ENCODE assay signal across 3 fruit fly cellular contexts in the genomic region with DNA sequence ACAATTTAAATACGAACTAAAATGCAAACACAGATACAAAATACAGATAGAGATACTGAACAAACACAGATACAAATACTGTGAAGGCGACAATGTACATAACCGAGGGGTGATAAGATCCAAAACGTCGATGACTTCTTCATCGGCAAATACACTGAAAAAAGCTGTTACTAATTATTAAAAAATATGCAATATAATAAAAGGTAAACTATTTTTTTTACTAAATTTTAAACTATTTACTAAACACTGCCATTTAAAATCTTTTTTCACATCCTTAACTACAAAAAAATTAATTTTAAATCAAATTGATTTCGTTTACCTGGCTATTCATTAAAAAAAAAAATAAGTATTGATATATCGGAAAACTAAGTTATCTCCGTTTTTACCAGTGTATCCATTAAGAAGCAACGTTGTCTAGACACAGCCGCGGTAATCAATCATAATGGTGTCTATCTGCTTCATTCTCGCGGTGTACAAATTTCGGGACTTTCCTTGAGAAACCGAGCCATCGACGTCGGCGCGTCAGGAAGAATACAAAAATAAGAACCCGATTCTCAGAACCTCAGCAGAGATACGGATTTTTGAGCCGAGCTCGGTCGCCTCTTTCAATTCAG.
A peak's percentile ranks its signal among the peaks of the same experiment; 100 is the strongest.
TF ChIP-seq lines count a peak whose summit lies in the region.

No protein-coding gene starts in this region.

TF ChIP-seq in whole organism, embryonic, 481 proteins besides CTCF, POLR2A, EP300 and RAD21 (continued from another document and continues in another):
- TF ChIP-seq ase (GFP tag; IDR thresholded peaks at IDR 0.05; lab: Robert Waterston, UW) (no peak), CG13287 (GFP tag; IDR thresholded peaks at IDR 0.05; lab: Robert Waterston, UW; ENCODE audit: partially characterized antibody) (no peak), CG3838 (GFP tag; optimal IDR thresholded peaks at IDR 0.05; lab: Kevin White, UChicago) (peak; percentile 63), CG6272 (GFP tag; IDR thresholded peaks at IDR 0.05; lab: Robert Waterston, UW) (no peak), Stat92E (GFP tag; optimal IDR thresholded peaks at IDR 0.05; lab: Kevin White, UChicago) (peak in 1 of 3 experiments; percentile 92), CG10274 (GFP tag; optimal IDR thresholded peaks at IDR 0.05; lab: Kevin White, UChicago) (no peak), NC2α (GFP tag; optimal IDR thresholded peaks at IDR 0.05; lab: Kevin White, UChicago) (peak; percentile 35), Drgx (GFP tag; IDR thresholded peaks at IDR 0.05; lab: Robert Waterston, UW) (peak; percentile 22; the same call in 1 of the 2 replicates), en (GFP tag; optimal IDR thresholded peaks at IDR 0.05; lab: Kevin White, UChicago) (peak; percentile 36), CG4424 (GFP tag; optimal IDR thresholded peaks at IDR 0.05; lab: Kevin White, UChicago) (peak; percentile 91), sc (optimal IDR thresholded peaks at IDR 0.05; lab: Kevin White, UChicago) (no peak), sc (GFP tag; optimal IDR thresholded peaks at IDR 0.05; lab: Kevin White, UChicago) (peak; percentile 87), trh (GFP tag; optimal IDR thresholded peaks at IDR 0.05; lab: Kevin White, UChicago) (peak; percentile 65), crol (GFP tag; IDR thresholded peaks at IDR 0.05; lab: Robert Waterston, UW) (no peak), cas (GFP tag; IDR thresholded peaks at IDR 0.05; lab: Robert Waterston, UW) (no peak), fd96Cb (tag; optimal IDR thresholded peaks at IDR 0.05; lab: Kevin White, UChicago) (peak; percentile 93), Ada2b (GFP tag; IDR thresholded peaks at IDR 0.05; lab: Robert Waterston, UW) (no peak), dimm (GFP tag; IDR thresholded peaks at IDR 0.05; lab: Robert Waterston, UW) (no peak), CG9727 (GFP tag; optimal IDR thresholded peaks at IDR 0.05; lab: Kevin White, UChicago) (peak; percentile 99), az2 (GFP tag; optimal IDR thresholded peaks at IDR 0.05; lab: Kevin White, UChicago) (peak; percentile 90), HmgD (GFP tag; optimal IDR thresholded peaks at IDR 0.05; lab: Kevin White, UChicago) (no peak), lmd (GFP tag; IDR thresholded peaks at IDR 0.05; lab: Robert Waterston, UW) (peak; percentile 70), CHES-1-like (GFP tag; optimal IDR thresholded peaks at IDR 0.05; lab: Kevin White, UChicago) (peak; percentile 23), MTF-1 (GFP tag; optimal IDR thresholded peaks at IDR 0.05; lab: Kevin White, UChicago; ENCODE audit: borderline replicate concordance) (peak; percentile 82), CG3995 (GFP tag; optimal IDR thresholded peaks at IDR 0.05; lab: Kevin White, UChicago) (no peak), zf30C (GFP tag; optimal IDR thresholded peaks at IDR 0.05; lab: Kevin White, UChicago) (peak; percentile 98), Mad (GFP tag; optimal IDR thresholded peaks at IDR 0.05; lab: Kevin White, UChicago) (peak; percentile 51), CG12236 (GFP tag; optimal IDR thresholded peaks at IDR 0.05; lab: Kevin White, UChicago) (peak; percentile 53), gsb (GFP tag; IDR thresholded peaks at IDR 0.05; lab: Robert Waterston, UW) (no peak), lbe (GFP tag; optimal IDR thresholded peaks at IDR 0.05; lab: Kevin White, UChicago) (peak; percentile 41), CG2129 (GFP tag; IDR thresholded peaks at IDR 0.05; lab: Robert Waterston, UW; ENCODE audit: partially characterized antibody) (no peak), Gsc (GFP tag; IDR thresholded peaks at IDR 0.05; lab: Robert Waterston, UW) (peak; percentile 45; the same call in 1 of the 2 replicates), E2f1 (GFP tag; IDR thresholded peaks at IDR 0.05; lab: Robert Waterston, UW) (peak; percentile 76), ATbp (GFP tag; optimal IDR thresholded peaks at IDR 0.05; lab: Kevin White, UChicago) (peak; percentile 78), Hr39 (optimal IDR thresholded peaks at IDR 0.05; lab: Kevin White, UChicago) (no peak), wek (GFP tag; optimal IDR thresholded peaks at IDR 0.05; lab: Kevin White, UChicago) (peak; percentile 65), Jarid2 (GFP tag; optimal IDR thresholded peaks at IDR 0.05; lab: Kevin White, UChicago) (peak; percentile 17), ewg (GFP tag; optimal IDR thresholded peaks at IDR 0.05; lab: Kevin White, UChicago) (peak; percentile 60), tio (GFP tag; optimal IDR thresholded peaks at IDR 0.05; lab: Kevin White, UChicago) (peak; percentile 86), Atf6 (GFP tag; IDR thresholded peaks at IDR 0.05; lab: Robert Waterston, UW) (peak; percentile 17; the same call in 1 of the 2 replicates), grau (tag; optimal IDR thresholded peaks at IDR 0.05; lab: Kevin White, UChicago) (peak; percentile 88)

TF ChIP-seq in whole organism, prepupa, 60 proteins besides CTCF, POLR2A, EP300 and RAD21 (continued from another document):
- TF ChIP-seq Hr39 (GFP tag; optimal IDR thresholded peaks at IDR 0.05; lab: Kevin White, UChicago) = peak; percentile 76
- TF ChIP-seq Smox (GFP tag; optimal IDR thresholded peaks at IDR 0.05; lab: Kevin White, UChicago) = peak; percentile 80
- peak in 1 of 2 experiments; percentile 71 for TF ChIP-seq salr (GFP tag; optimal IDR thresholded peaks at IDR 0.05; lab: Kevin White, UChicago)
- peak; percentile 80 for TF ChIP-seq CG6792 (GFP tag; optimal IDR thresholded peaks at IDR 0.05; lab: Kevin White, UChicago)
- peak; percentile 66 for TF ChIP-seq net (GFP tag; optimal IDR thresholded peaks at IDR 0.05; lab: Kevin White, UChicago)
- peak; percentile 77 for TF ChIP-seq cyc (GFP tag; optimal IDR thresholded peaks at IDR 0.05; lab: Kevin White, UChicago)
- peak; percentile 64 for TF ChIP-seq CG4318 (GFP tag; optimal IDR thresholded peaks at IDR 0.05; lab: Kevin White, UChicago)
- TF ChIP-seq CG3919 (GFP tag; optimal IDR thresholded peaks at IDR 0.05; lab: Kevin White, UChicago) = peak; percentile 65
- TF ChIP-seq CG10669 (GFP tag; optimal IDR thresholded peaks at IDR 0.05; lab: Kevin White, UChicago) = peak; percentile 55
- TF ChIP-seq Sox14 (GFP tag; optimal IDR thresholded peaks at IDR 0.05; lab: Kevin White, UChicago) = peak; percentile 65
- peak; percentile 79 for TF ChIP-seq CG8632 (GFP tag; optimal IDR thresholded peaks at IDR 0.05; lab: Kevin White, UChicago)
- TF ChIP-seq CG6854 (GFP tag; optimal IDR thresholded peaks at IDR 0.05; lab: Kevin White, UChicago) = peak; percentile 42
- peak; percentile 59 for TF ChIP-seq CG6808 (GFP tag; optimal IDR thresholded peaks at IDR 0.05; lab: Kevin White, UChicago)
- peak; percentile 81 for TF ChIP-seq CG32006 (GFP tag; optimal IDR thresholded peaks at IDR 0.05; lab: Kevin White, UChicago)
- TF ChIP-seq Gug (GFP tag; IDR thresholded peaks at IDR 0.05; lab: Robert Waterston, UW) = peak; percentile 51; the same call in 1 of the 2 replicates
- no peak for TF ChIP-seq dac (GFP tag; optimal IDR thresholded peaks at IDR 0.05; lab: Kevin White, UChicago)
- TF ChIP-seq CG15336 (GFP tag; IDR thresholded peaks at IDR 0.05; lab: Robert Waterston, UW) = peak; percentile 77
- TF ChIP-seq fd59A (GFP tag; optimal IDR thresholded peaks at IDR 0.05; lab: Kevin White, UChicago) = peak; percentile 44
- TF ChIP-seq CG8119 (GFP tag; IDR thresholded peaks at IDR 0.05; lab: Robert Waterston, UW) = peak; percentile 72
- TF ChIP-seq fkh (GFP tag; optimal IDR thresholded peaks at IDR 0.05; lab: Kevin White, UChicago) = peak; percentile 91
- TF ChIP-seq CG8319 (GFP tag; optimal IDR thresholded peaks at IDR 0.05; lab: Kevin White, UChicago) = peak; percentile 53
- TF ChIP-seq CG6276 (GFP tag; optimal IDR thresholded peaks at IDR 0.05; lab: Kevin White, UChicago) = peak; percentile 56
- TF ChIP-seq CG6163 (GFP tag; IDR thresholded peaks at IDR 0.05; lab: Robert Waterston, UW) = peak; percentile 39; the same call in 1 of the 3 replicates
- peak; percentile 42 for TF ChIP-seq CG11902 (GFP tag; optimal IDR thresholded peaks at IDR 0.05; lab: Kevin White, UChicago)
- peak; percentile 72 for TF ChIP-seq Blimp-1 (GFP tag; optimal IDR thresholded peaks at IDR 0.05; lab: Kevin White, UChicago)
- peak; percentile 77 for TF ChIP-seq OdsH (GFP tag; optimal IDR thresholded peaks at IDR 0.05; lab: Kevin White, UChicago)
- TF ChIP-seq CG16779 (tag; optimal IDR thresholded peaks at IDR 0.05; lab: Kevin White, UChicago) = peak; percentile 39
- peak; percentile 76 for TF ChIP-seq lz (GFP tag; optimal IDR thresholded peaks at IDR 0.05; lab: Kevin White, UChicago)
- TF ChIP-seq CG10631 (GFP tag; optimal IDR thresholded peaks at IDR 0.05; lab: Kevin White, UChicago) = peak; percentile 82
- peak; percentile 90 for TF ChIP-seq esn (GFP tag; optimal IDR thresholded peaks at IDR 0.05; lab: Kevin White, UChicago)
- peak; percentile 33 for TF ChIP-seq CG9139 (GFP tag; optimal IDR thresholded peaks at IDR 0.05; lab: Kevin White, UChicago)
- peak; percentile 82 for TF ChIP-seq CG3032 (tag; optimal IDR thresholded peaks at IDR 0.05; lab: Kevin White, UChicago)
- peak; percentile 80 for TF ChIP-seq achi (GFP tag; optimal IDR thresholded peaks at IDR 0.05; lab: Kevin White, UChicago)
- TF ChIP-seq ss (GFP tag; optimal IDR thresholded peaks at IDR 0.05; lab: Kevin White, UChicago) = peak; percentile 41 to 66
- TF ChIP-seq CG31627 (GFP tag; optimal IDR thresholded peaks at IDR 0.05; lab: Kevin White, UChicago) = peak; percentile 74
- TF ChIP-seq pdm3 (GFP tag; optimal IDR thresholded peaks at IDR 0.05; lab: Kevin White, UChicago) = peak; percentile 72
- TF ChIP-seq Ets96B (tag; optimal IDR thresholded peaks at IDR 0.05; lab: Kevin White, UChicago) = peak; percentile 82
- peak; percentile 74 for TF ChIP-seq dsx (GFP tag; optimal IDR thresholded peaks at IDR 0.05; lab: Kevin White, UChicago; ENCODE audit: poor library complexity, severe bottlenecking)
- no peak for TF ChIP-seq CG1621 (tag; optimal IDR thresholded peaks at IDR 0.05; lab: Kevin White, UChicago)

TF ChIP-seq in whole organism, wandering third instar larva, 38 proteins besides CTCF, POLR2A, EP300 and RAD21 (continued from another document):
- TF ChIP-seq foxo (GFP tag; optimal IDR thresholded peaks at IDR 0.05; lab: Kevin White, UChicago) (peak in 1 of 2 experiments; percentile 81), br (GFP tag; optimal IDR thresholded peaks at IDR 0.05; lab: Kevin White, UChicago) (peak; percentile 65), h (GFP tag; optimal IDR thresholded peaks at IDR 0.05; lab: Kevin White, UChicago) (peak; percentile 62), Abd-B (GFP tag; optimal IDR thresholded peaks at IDR 0.05; lab: Kevin White, UChicago) (no peak), tai (GFP tag; optimal IDR thresholded peaks at IDR 0.05; lab: Kevin White, UChicago) (no peak), lola (GFP tag; optimal IDR thresholded peaks at IDR 0.05; lab: Kevin White, UChicago) (no peak), OdsH (GFP tag; optimal IDR thresholded peaks at IDR 0.05; lab: Kevin White, UChicago) (peak; percentile 82), HLH106 (tag; optimal IDR thresholded peaks at IDR 0.05; lab: Kevin White, UChicago) (peak; percentile 88), Myc (optimal IDR thresholded peaks at IDR 0.05; lab: Kevin White, UChicago) (no peak), Hr83 (GFP tag; optimal IDR thresholded peaks at IDR 0.05; lab: Kevin White, UChicago; ENCODE audit: poor library complexity, severe bottlenecking) (no peak), dsf (GFP tag; optimal IDR thresholded peaks at IDR 0.05; lab: Kevin White, UChicago; ENCODE audit: borderline replicate concordance) (peak; percentile 22)
